Worm (Caenorhabditis elegans): ENCODE results near the gene mma-1.

Gene mma-1

ce11 chrV:12590601-12591000 lies 5.5 kb downstream of the mma-1 start, which contains the start of gene ttr-43:
ttr-43 (minus strand) TSS chrV:12590701.
- TF ChIP-seq pes-1 (GFP tag; IDR thresholded peaks at IDR 0.05) (no peak), tbx-11 (GFP tag; IDR thresholded peaks at IDR 0.05) (no peak), flt-1 (GFP tag; IDR thresholded peaks at IDR 0.05) (no peak), F13C5.2 (tag; optimal IDR thresholded peaks at IDR 0.05) (no peak), hmbx-1 (tag; optimal IDR thresholded peaks at IDR 0.05) (no peak), ceh-13 (GFP tag; optimal IDR thresholded peaks at IDR 0.05) (no peak), hmg-4 (GFP tag; optimal IDR thresholded peaks at IDR 0.05) (no peak), aly-1 (tag; optimal IDR thresholded peaks at IDR 0.05) (no peak), sea-1 (GFP tag; conservative IDR thresholded peaks at IDR 0.05) (no peak), ceh-36 (tag; optimal IDR thresholded peaks at IDR 0.05) (no peak), hnd-1 (tag; optimal IDR thresholded peaks at IDR 0.05) (no peak), ets-7 (tag; optimal IDR thresholded peaks at IDR 0.05) (no peak), tbx-37 (GFP tag; conservative IDR thresholded peaks at IDR 0.05) (no peak), tra-4 (tag; optimal IDR thresholded peaks at IDR 0.05) (no peak), ama-1 (optimal IDR thresholded peaks at IDR 0.05) (no peak), B0310.2 (tag; optimal IDR thresholded peaks at IDR 0.05) (no peak), scrt-1 (GFP tag; IDR thresholded peaks at IDR 0.05) (no peak)

DNA sequence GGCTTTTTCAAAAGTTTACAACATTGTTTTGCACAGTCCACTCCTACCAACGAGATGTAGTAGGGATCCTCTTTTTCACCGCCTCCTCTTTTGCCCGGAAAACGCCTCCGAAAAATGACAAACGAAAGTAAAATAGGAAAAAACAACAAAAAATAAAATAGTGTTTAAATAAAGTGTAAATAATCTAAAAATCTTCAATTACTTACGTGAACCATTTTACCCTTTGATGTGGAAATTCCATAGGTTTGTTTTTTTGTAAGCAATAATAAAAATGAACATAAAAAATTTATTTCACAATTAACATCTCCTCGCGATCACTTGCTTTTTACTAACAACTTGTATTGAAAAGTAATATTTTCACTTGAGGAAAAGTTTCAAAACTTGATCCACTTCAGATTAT lies 8.1 kb downstream of the mma-1 start, which contains the start of gene C14C10.1:
Gene C14C10.1 (plus strand): TSS at position 301 of the 400 bp plus-strand sequence.
- TF ChIP-seq scrt-1 (GFP tag; IDR thresholded peaks at IDR 0.05) (no peak), B0310.2 (tag; optimal IDR thresholded peaks at IDR 0.05) (no peak)

DNA sequence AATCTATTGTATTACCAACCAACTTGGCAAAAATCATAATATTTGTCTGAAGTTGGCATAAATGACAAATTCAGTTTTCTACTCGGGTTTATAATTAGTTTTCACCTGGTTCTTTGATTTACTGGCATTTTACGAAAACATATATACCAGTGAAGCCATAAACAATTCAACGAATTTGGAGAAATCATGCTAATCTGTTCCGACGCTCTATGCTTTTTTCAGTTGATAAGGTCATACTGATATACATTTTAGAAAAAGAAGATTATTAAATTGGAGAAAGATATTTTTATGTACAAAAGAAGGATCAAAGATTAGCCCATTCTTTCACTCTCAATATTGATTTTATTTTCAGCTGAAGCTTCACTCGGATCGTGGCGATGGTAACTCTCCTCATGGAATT lies 9.3 kb downstream of the mma-1 start:
- TF ChIP-seq sea-1 (GFP tag; conservative IDR thresholded peaks at IDR 0.05), result no peak
- TF ChIP-seq flt-1 (GFP tag; IDR thresholded peaks at IDR 0.05), result no peak
- no peak for TF ChIP-seq tbx-11 (GFP tag; IDR thresholded peaks at IDR 0.05)
- TF ChIP-seq aly-1 (tag; optimal IDR thresholded peaks at IDR 0.05), result no peak
- no peak for TF ChIP-seq ceh-13 (GFP tag; optimal IDR thresholded peaks at IDR 0.05)
- TF ChIP-seq F13C5.2 (tag; optimal IDR thresholded peaks at IDR 0.05), result no peak
- no peak for TF ChIP-seq hmg-4 (GFP tag; optimal IDR thresholded peaks at IDR 0.05)
- TF ChIP-seq hnd-1 (tag; optimal IDR thresholded peaks at IDR 0.05), result no peak
- TF ChIP-seq scrt-1 (GFP tag; IDR thresholded peaks at IDR 0.05), result no peak

DNA sequence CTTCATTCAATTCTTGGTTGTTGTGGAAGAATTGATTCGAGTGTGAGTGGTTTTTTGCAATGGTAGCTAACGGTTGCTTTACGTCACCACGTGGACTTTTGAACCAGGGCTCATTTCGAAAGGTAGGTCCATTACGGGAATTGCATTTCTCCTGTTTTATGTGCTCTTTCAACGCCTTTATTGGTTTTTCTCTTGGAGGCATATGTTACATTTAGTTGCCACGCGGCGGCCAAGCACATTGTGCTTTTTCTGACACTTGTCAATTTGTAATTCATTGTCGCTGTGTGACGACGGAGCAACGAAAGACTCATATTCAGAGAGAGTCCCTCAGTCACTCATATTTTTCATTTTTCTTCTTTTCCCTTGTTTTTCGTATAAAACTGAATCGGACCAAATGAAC lies 11.3 kb downstream of the mma-1 start:
- TF ChIP-seq tbx-11 (GFP tag; IDR thresholded peaks at IDR 0.05), result no peak
- TF ChIP-seq flt-1 (GFP tag; IDR thresholded peaks at IDR 0.05), result no peak
- TF ChIP-seq F13C5.2 (tag; optimal IDR thresholded peaks at IDR 0.05), result no peak
- no peak for TF ChIP-seq hnd-1 (tag; optimal IDR thresholded peaks at IDR 0.05)
- no peak for TF ChIP-seq B0310.2 (tag; optimal IDR thresholded peaks at IDR 0.05)
- no peak for TF ChIP-seq ceh-36 (tag; optimal IDR thresholded peaks at IDR 0.05)
- TF ChIP-seq pes-1 (GFP tag; IDR thresholded peaks at IDR 0.05), result no peak
- TF ChIP-seq hmbx-1 (tag; optimal IDR thresholded peaks at IDR 0.05), result no peak
- TF ChIP-seq ets-7 (tag; optimal IDR thresholded peaks at IDR 0.05), result no peak
- TF ChIP-seq scrt-1 (GFP tag; IDR thresholded peaks at IDR 0.05), result no peak
- TF ChIP-seq tra-4 (tag; optimal IDR thresholded peaks at IDR 0.05), result no peak
- TF ChIP-seq ceh-13 (GFP tag; optimal IDR thresholded peaks at IDR 0.05), result no peak

DNA sequence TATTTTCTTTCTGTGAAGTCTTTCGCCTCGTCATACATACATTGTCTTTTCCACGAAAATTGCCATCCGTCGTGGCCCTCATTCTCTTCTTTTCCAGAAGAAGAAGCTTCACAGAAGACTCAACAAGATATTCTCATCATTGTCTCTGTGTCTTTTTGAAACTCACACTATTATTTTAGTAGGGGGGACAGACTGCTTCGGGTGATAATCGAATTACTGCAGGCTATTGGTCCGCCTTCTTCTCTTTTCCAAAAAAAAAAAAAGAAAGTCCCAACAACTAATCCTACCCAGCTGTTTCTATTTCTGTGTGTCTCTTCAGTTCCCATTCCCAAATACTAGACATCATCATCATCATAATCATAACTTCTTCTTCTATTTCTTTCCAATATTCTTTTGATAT lies 12.7 kb downstream of the mma-1 start:
- TF ChIP-seq ama-1 (optimal IDR thresholded peaks at IDR 0.05) (no peak), aly-1 (tag; optimal IDR thresholded peaks at IDR 0.05) (no peak), tra-4 (tag; optimal IDR thresholded peaks at IDR 0.05) (no peak), ceh-13 (GFP tag; optimal IDR thresholded peaks at IDR 0.05) (no peak), B0310.2 (tag; optimal IDR thresholded peaks at IDR 0.05) (no peak), flt-1 (GFP tag; IDR thresholded peaks at IDR 0.05) (no peak), ceh-36 (tag; optimal IDR thresholded peaks at IDR 0.05) (no peak), hmbx-1 (tag; optimal IDR thresholded peaks at IDR 0.05) (no peak), F13C5.2 (tag; optimal IDR thresholded peaks at IDR 0.05) (no peak), tbx-11 (GFP tag; IDR thresholded peaks at IDR 0.05) (no peak), sea-1 (GFP tag; conservative IDR thresholded peaks at IDR 0.05) (no peak), ets-7 (tag; optimal IDR thresholded peaks at IDR 0.05) (no peak), scrt-1 (GFP tag; IDR thresholded peaks at IDR 0.05) (no peak), pes-1 (GFP tag; IDR thresholded peaks at IDR 0.05) (no peak), hnd-1 (tag; optimal IDR thresholded peaks at IDR 0.05) (no peak), tbx-37 (GFP tag; conservative IDR thresholded peaks at IDR 0.05) (no peak), hmg-4 (GFP tag; optimal IDR thresholded peaks at IDR 0.05) (no peak)

DNA sequence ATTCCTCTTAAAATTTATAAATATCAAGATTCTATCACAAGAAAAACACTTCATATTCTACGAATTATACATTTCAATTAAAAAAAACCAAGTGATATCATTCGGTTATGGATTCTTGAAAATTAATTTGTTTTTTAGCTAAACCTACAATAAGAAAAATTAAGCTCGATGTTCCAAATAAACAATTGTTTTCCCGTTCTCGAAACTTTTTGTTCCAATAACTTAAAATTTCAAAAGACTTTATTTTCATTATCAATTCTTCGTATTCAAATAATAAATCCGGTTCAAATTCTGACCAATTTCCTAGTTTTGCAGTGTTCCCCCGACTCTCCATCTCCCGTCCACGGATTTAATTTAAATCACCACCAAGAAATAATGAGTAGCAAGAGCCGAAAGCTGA lies 16.8 kb downstream of the mma-1 start, which contains the start of gene E02A10.3:
Gene E02A10.3 (plus strand): TSS at position 301 of the 400 bp plus-strand sequence.
- no peak for TF ChIP-seq scrt-1 (GFP tag; IDR thresholded peaks at IDR 0.05)
- no peak for TF ChIP-seq hmg-4 (GFP tag; optimal IDR thresholded peaks at IDR 0.05)
- TF ChIP-seq B0310.2 (tag; optimal IDR thresholded peaks at IDR 0.05), result no peak
- TF ChIP-seq sea-1 (GFP tag; conservative IDR thresholded peaks at IDR 0.05), result no peak
- TF ChIP-seq ceh-36 (tag; optimal IDR thresholded peaks at IDR 0.05), result no peak
- TF ChIP-seq ceh-13 (GFP tag; optimal IDR thresholded peaks at IDR 0.05), result no peak
- no peak for TF ChIP-seq tra-4 (tag; optimal IDR thresholded peaks at IDR 0.05)
- TF ChIP-seq F13C5.2 (tag; optimal IDR thresholded peaks at IDR 0.05), result no peak
- no peak for TF ChIP-seq hnd-1 (tag; optimal IDR thresholded peaks at IDR 0.05)

- TF ChIP-seq B0310.2 (tag; optimal IDR thresholded peaks at IDR 0.05), result no peak
- no peak for TF ChIP-seq hnd-1 (tag; optimal IDR thresholded peaks at IDR 0.05)
- no peak for TF ChIP-seq tra-4 (tag; optimal IDR thresholded peaks at IDR 0.05)
- TF ChIP-seq hmbx-1 (tag; optimal IDR thresholded peaks at IDR 0.05), result no peak
- TF ChIP-seq scrt-1 (GFP tag; IDR thresholded peaks at IDR 0.05), result no peak
- TF ChIP-seq sea-1 (GFP tag; conservative IDR thresholded peaks at IDR 0.05), result no peak
- no peak for TF ChIP-seq ets-7 (tag; optimal IDR thresholded peaks at IDR 0.05)
- no peak for TF ChIP-seq aly-1 (tag; optimal IDR thresholded peaks at IDR 0.05)
- TF ChIP-seq ama-1 (optimal IDR thresholded peaks at IDR 0.05), result no peak
- TF ChIP-seq F13C5.2 (tag; optimal IDR thresholded peaks at IDR 0.05), result no peak
- TF ChIP-seq flt-1 (GFP tag; IDR thresholded peaks at IDR 0.05), result no peak
- TF ChIP-seq tbx-11 (GFP tag; IDR thresholded peaks at IDR 0.05), result no peak
- no peak for TF ChIP-seq ceh-13 (GFP tag; optimal IDR thresholded peaks at IDR 0.05)
- no peak for TF ChIP-seq hmg-4 (GFP tag; optimal IDR thresholded peaks at IDR 0.05)
- no peak for TF ChIP-seq ceh-36 (tag; optimal IDR thresholded peaks at IDR 0.05)
- no peak for TF ChIP-seq tbx-37 (GFP tag; conservative IDR thresholded peaks at IDR 0.05)
- TF ChIP-seq pes-1 (GFP tag; IDR thresholded peaks at IDR 0.05), result no peak
Measured at ce11 chrV:12576495-12576947, 19.6 kb downstream of the mma-1 start, which contains the start of gene grl-23. grl-23 (minus strand) TSS chrV:12576897.
